Fruit fly (Drosophila melanogaster): ENCODE measurements around the gene wrm1.

wrm1 gene

dm6 chr3L:7344965-7345427 is 10.0 kb upstream of the wrm1 start, which contains the start of gene Cln7 (continued):
- TF ChIP-seq Scr (GFP tag; IDR thresholded peaks at IDR 0.05; ENCODE audit: partially characterized antibody), result peak; percentile 46
- TF ChIP-seq gfzf (GFP tag; optimal IDR thresholded peaks at IDR 0.05), result peak; percentile 0
- peak; percentile 16 for TF ChIP-seq zen (tag; optimal IDR thresholded peaks at IDR 0.05)
- TF ChIP-seq CG12219 (GFP tag; optimal IDR thresholded peaks at IDR 0.05), result peak; percentile 16
- peak; percentile 20 for TF ChIP-seq CG13424 (tag; optimal IDR thresholded peaks at IDR 0.05)
- TF ChIP-seq Ets97D (GFP tag; optimal IDR thresholded peaks at IDR 0.05), result peak; percentile 9
- peak; percentile 71; the same call in 1 of the 2 replicates for TF ChIP-seq CG8765 (GFP tag; IDR thresholded peaks at IDR 0.05)
- TF ChIP-seq CG10654 (GFP tag; optimal IDR thresholded peaks at IDR 0.05), result no peak
- peak; percentile 20; the same call in 1 of the 2 replicates for TF ChIP-seq CG11085 (GFP tag; IDR thresholded peaks at IDR 0.05)
- TF ChIP-seq CG32767 (GFP tag; IDR thresholded peaks at IDR 0.05), result peak; percentile 74; the same call in 1 of the 2 replicates
- no peak for TF ChIP-seq CG8089 (GFP tag; optimal IDR thresholded peaks at IDR 0.05)
- TF ChIP-seq HLH4C (GFP tag; IDR thresholded peaks at IDR 0.05; ENCODE audit: partially characterized antibody), result peak; percentile 43; the same call in 2 of the 3 replicates
- TF ChIP-seq sqz (GFP tag; optimal IDR thresholded peaks at IDR 0.05), result peak; percentile 39
- TF ChIP-seq chm (GFP tag; IDR thresholded peaks at IDR 0.05), result peak; percentile 79
- peak; percentile 67 for TF ChIP-seq mirr (GFP tag; optimal IDR thresholded peaks at IDR 0.05)
- peak; percentile 25 for TF ChIP-seq CG7839 (tag; optimal IDR thresholded peaks at IDR 0.05)
- TF ChIP-seq knrl (GFP tag; IDR thresholded peaks at IDR 0.05; ENCODE audit: partially characterized antibody), result 0 out of 3 replicates have a peak, but pooled peaks have one; percentile 27
- peak; percentile 5 for TF ChIP-seq CG2116 (GFP tag; optimal IDR thresholded peaks at IDR 0.05)
- TF ChIP-seq schlank (tag; optimal IDR thresholded peaks at IDR 0.05), result peak; percentile 15
- no peak for TF ChIP-seq cwo (GFP tag; optimal IDR thresholded peaks at IDR 0.05)
- TF ChIP-seq disco-r (GFP tag; optimal IDR thresholded peaks at IDR 0.05), result no peak
- peak; percentile 69; the same call in 2 of the 3 replicates for TF ChIP-seq CG6791 (GFP tag; IDR thresholded peaks at IDR 0.05; ENCODE audit: partially characterized antibody)
- no peak for TF ChIP-seq nerfin-2 (GFP tag; IDR thresholded peaks at IDR 0.05; ENCODE audit: partially characterized antibody)
- TF ChIP-seq Hmr (GFP tag; optimal IDR thresholded peaks at IDR 0.05), result peak; percentile 57
- TF ChIP-seq Hr78 (GFP tag; optimal IDR thresholded peaks at IDR 0.05), result peak in 1 of 2 experiments; percentile 11
- TF ChIP-seq ase (GFP tag; IDR thresholded peaks at IDR 0.05), result no peak; the same call in 2 of the 3 replicates
- peak; percentile 86 for TF ChIP-seq crol (GFP tag; IDR thresholded peaks at IDR 0.05)
- peak; percentile 22 for TF ChIP-seq nerfin-1 (tag; optimal IDR thresholded peaks at IDR 0.05)
- TF ChIP-seq CG12391 (tag; optimal IDR thresholded peaks at IDR 0.05), result peak; percentile 12
- peak; percentile 29; the same call in 1 of the 3 replicates for TF ChIP-seq C15 (GFP tag; IDR thresholded peaks at IDR 0.05)
- peak; percentile 11 for TF ChIP-seq NfI (GFP tag; optimal IDR thresholded peaks at IDR 0.05)
- peak; percentile 51 for TF ChIP-seq gro (GFP tag; optimal IDR thresholded peaks at IDR 0.05)
- no peak for TF ChIP-seq CG6689 (GFP tag; IDR thresholded peaks at IDR 0.05)
- no peak for TF ChIP-seq Dip3 (GFP tag; optimal IDR thresholded peaks at IDR 0.05)
- TF ChIP-seq CG15601 (tag; optimal IDR thresholded peaks at IDR 0.05), result peak; percentile 22
- peak; percentile 87; the same call in 2 of the 4 replicates for TF ChIP-seq chinmo (GFP tag; IDR thresholded peaks at IDR 0.05; ENCODE audit: partially characterized antibody)
- peak; percentile 7 for TF ChIP-seq salm (tag; optimal IDR thresholded peaks at IDR 0.05)
- peak; percentile 56 for TF ChIP-seq CG2712 (tag; optimal IDR thresholded peaks at IDR 0.05)
- TF ChIP-seq nom (GFP tag; optimal IDR thresholded peaks at IDR 0.05), result peak; percentile 88
- peak; percentile 28 for TF ChIP-seq D19A (tag; optimal IDR thresholded peaks at IDR 0.05)
- 0 out of 2 replicates have a peak, but pooled peaks have one; percentile 9 for TF ChIP-seq CG4360 (GFP tag; IDR thresholded peaks at IDR 0.05)
- peak; percentile 23 for TF ChIP-seq gsb-n (tag; optimal IDR thresholded peaks at IDR 0.05)
- peak; percentile 70 for TF ChIP-seq CG12071 (GFP tag; optimal IDR thresholded peaks at IDR 0.05)
- TF ChIP-seq CG1603 (tag; optimal IDR thresholded peaks at IDR 0.05), result peak; percentile 27
- no peak for TF ChIP-seq sens-2 (GFP tag; IDR thresholded peaks at IDR 0.05)
- TF ChIP-seq ERR (GFP tag; optimal IDR thresholded peaks at IDR 0.05), result peak; percentile 22
- TF ChIP-seq dimm (GFP tag; IDR thresholded peaks at IDR 0.05), result no peak
- peak; percentile 29 for TF ChIP-seq fd64A (GFP tag; optimal IDR thresholded peaks at IDR 0.05)

All from whole organism, embryonic.